Worm (Caenorhabditis elegans): ENCODE measurements around the gene nra-1.

ce11 chrIV:17328834-17329233 lies 44.8 kb upstream of the nra-1 start, which contains the start of gene ceh-88:
- no peak for TF ChIP-seq B0310.2 (tag; optimal IDR thresholded peaks at IDR 0.05)
- no peak for TF ChIP-seq tbx-11 (GFP tag; IDR thresholded peaks at IDR 0.05)
- no peak for TF ChIP-seq tbx-37 (GFP tag; conservative IDR thresholded peaks at IDR 0.05)
- TF ChIP-seq ceh-13 (GFP tag; optimal IDR thresholded peaks at IDR 0.05), result no peak
- TF ChIP-seq flt-1 (GFP tag; IDR thresholded peaks at IDR 0.05), result no peak
- no peak for TF ChIP-seq ama-1 (optimal IDR thresholded peaks at IDR 0.05)
- TF ChIP-seq hnd-1 (tag; optimal IDR thresholded peaks at IDR 0.05), result no peak

Measured in whole organism, early embryonic.